Fruit fly (Drosophila melanogaster) whole organism, embryonic: ENCODE data around the gene Baldspot.

Experiments used
- ATbp ChIP-seq: fragments of 200-800 bp; sonication (Bioruptor generic); optimal IDR thresholded peaks from 2 replicates; lab custom pipeline; 2017; ENCODE audit warnings: missing biosample characterization, mild to moderate bottlenecking, missing genetic modification characterization, missing genetic modification reagents
- BtbVII ChIP-seq: fragments of 200-800 bp; sonication (Bioruptor generic); optimal IDR thresholded peaks from 3 replicates; lab custom pipeline; 2017; ENCODE audit warnings: missing biosample characterization, mild to moderate bottlenecking, missing genetic modification characterization
- CG10147 ChIP-seq: fragments of 200-800 bp; sonication (Bioruptor generic); optimal IDR thresholded peaks from 2 replicates; lab custom pipeline; 2019; ENCODE audit warnings: missing biosample characterization, mild to moderate bottlenecking, missing genetic modification characterization, moderate library complexity
- CG11696 ChIP-seq: fragments of 200-800 bp; sonication (Bioruptor generic); IDR thresholded peaks from 2 replicates; pipeline ENCODE4 v1.3.6; 2022; ENCODE audit warnings: missing biosample characterization, missing genetic modification characterization
- CG12769 ChIP-seq: fragments of 200-800 bp; sonication (Bioruptor generic); optimal IDR thresholded peaks from 2 replicates; lab custom pipeline; 2019; ENCODE audit warnings: missing biosample characterization, mild to moderate bottlenecking, missing genetic modification characterization, moderate library complexity
- CG14667 ChIP-seq: fragments of 200-800 bp; sonication (Bioruptor generic); IDR thresholded peaks from 2 replicates; pipeline ENCODE4 v1.3.6; 2022; ENCODE audit warnings: missing biosample characterization, missing genetic modification characterization
- CG14860 ChIP-seq: fragments of 200-800 bp; sonication (Bioruptor generic); IDR thresholded peaks from 3 replicates; pipeline ENCODE4 v1.3.6; 2022; ENCODE audit warnings: missing biosample characterization, missing genetic modification characterization; ENCODE audit not compliant: partially characterized antibody
- CG14965 ChIP-seq: fragments of 200-800 bp; sonication (Bioruptor generic); optimal IDR thresholded peaks from 2 replicates; lab custom pipeline; 2016; ENCODE audit warnings: missing biosample characterization, missing genetic modification characterization, borderline replicate concordance
- CG17385 ChIP-seq: fragments of 200-800 bp; sonication (Bioruptor generic); optimal IDR thresholded peaks from 3 replicates; lab custom pipeline; 2018; ENCODE audit warnings: missing biosample characterization, mild to moderate bottlenecking, missing genetic modification characterization
- CG2129 ChIP-seq: fragments of 200-800 bp; sonication (Bioruptor generic); IDR thresholded peaks from 2 replicates; pipeline ENCODE4 v1.3.6; 2022; ENCODE audit warnings: missing biosample characterization, missing genetic modification characterization; ENCODE audit not compliant: partially characterized antibody
- CG2875 ChIP-seq: fragments of 200-800 bp; sonication (Bioruptor generic); optimal IDR thresholded peaks from 2 replicates; lab custom pipeline; 2017; ENCODE audit warnings: missing biosample characterization, mild to moderate bottlenecking, missing genetic modification characterization, missing genetic modification reagents
- CG30403 ChIP-seq: fragments of 200-800 bp; sonication (Bioruptor generic); optimal IDR thresholded peaks from 3 replicates; lab custom pipeline; 2016; ENCODE audit warnings: missing biosample characterization, missing genetic modification characterization
- CG4424 ChIP-seq: fragments of 200-800 bp; sonication (Bioruptor generic); optimal IDR thresholded peaks from 3 replicates; lab custom pipeline; 2016; ENCODE audit warnings: missing biosample characterization, missing genetic modification characterization
- CG4707 ChIP-seq: fragments of 200-800 bp; sonication (Bioruptor generic); optimal IDR thresholded peaks from 2 replicates; lab custom pipeline; 2018; ENCODE audit warnings: missing biosample characterization, mild to moderate bottlenecking, missing genetic modification characterization, moderate library complexity
- Dbx ChIP-seq: fragments of 200-800 bp; sonication (Bioruptor generic); IDR thresholded peaks from 3 replicates; pipeline ENCODE4 v1.3.6; 2022; ENCODE audit warnings: missing biosample characterization, missing genetic modification characterization
- Dip2 ChIP-seq: fragments of 200-800 bp; sonication (Bioruptor generic); IDR thresholded peaks from 2 replicates; pipeline ENCODE4 v1.3.6; 2022; ENCODE audit warnings: missing biosample characterization, missing genetic modification characterization
- Dp ChIP-seq: fragments of 200-800 bp; sonication (Bioruptor generic); optimal IDR thresholded peaks from 2 replicates; lab custom pipeline; 2018; ENCODE audit warnings: missing biosample characterization, mild to moderate bottlenecking, missing genetic modification characterization, moderate library complexity
- Eip74EF ChIP-seq, 2 experiments: fragments of 200-800 bp in 1 of 2; fragments of >200 bp in 1 of 2; sonication (Bioruptor generic) in 1 of 2; optimal IDR thresholded peaks; 2 replicates each; lab custom pipeline; 2017 to 2019; ENCODE audit warnings: missing biosample characterization in 2 of 2, missing genetic modification characterization in 2 of 2, mild to moderate bottlenecking in 1 of 2, moderate library complexity in 1 of 2
- Ets65A ChIP-seq: fragments of 200-800 bp; sonication (Bioruptor generic); peaks from one replicate; lab custom pipeline; 2016; ENCODE audit warnings: missing biosample characterization, missing genetic modification characterization
- HLH4C ChIP-seq: fragments of 200-800 bp; sonication (Bioruptor generic); IDR thresholded peaks from 3 replicates; pipeline ENCODE4 v1.3.6; 2022; ENCODE audit warnings: missing biosample characterization, missing genetic modification characterization; ENCODE audit not compliant: partially characterized antibody
- HmgZ ChIP-seq: fragments of 200-800 bp; sonication (Bioruptor generic); optimal IDR thresholded peaks from 2 replicates; lab custom pipeline; 2018; ENCODE audit warnings: missing biosample characterization, mild to moderate bottlenecking, missing genetic modification characterization
- Hmr ChIP-seq: fragments of 200-800 bp; sonication (Bioruptor generic); optimal IDR thresholded peaks from 3 replicates; lab custom pipeline; 2017; ENCODE audit warnings: mild to moderate bottlenecking, missing biosample characterization, missing genetic modification reagents, missing genetic modification characterization
- Lim3 ChIP-seq: fragments of 200-800 bp; sonication (Bioruptor generic); IDR thresholded peaks from 2 replicates; pipeline ENCODE4 v1.3.6; 2022; ENCODE audit warnings: missing biosample characterization, missing genetic modification characterization
- Mes4 ChIP-seq: fragments of 200-800 bp; sonication (Bioruptor generic); optimal IDR thresholded peaks from 2 replicates; lab custom pipeline; 2016; ENCODE audit warnings: missing biosample characterization, missing genetic modification characterization
- NC2α ChIP-seq: fragments of 200-800 bp; sonication (Bioruptor generic); optimal IDR thresholded peaks from 2 replicates; lab custom pipeline; 2016; ENCODE audit warnings: missing biosample characterization, missing genetic modification characterization
- NFAT ChIP-seq: fragments of 200-800 bp; sonication (Bioruptor generic); IDR thresholded peaks from 2 replicates; pipeline ENCODE4 v1.3.6; 2022; ENCODE audit warnings: missing biosample characterization, missing genetic modification characterization
- Oli ChIP-seq: fragments of 200-800 bp; sonication (Bioruptor generic); optimal IDR thresholded peaks from 2 replicates; lab custom pipeline; 2018; ENCODE audit warnings: missing biosample characterization, mild to moderate bottlenecking, missing genetic modification characterization, moderate library complexity
- Six4 ChIP-seq: fragments of 200-800 bp; sonication (Bioruptor generic); optimal IDR thresholded peaks from 2 replicates; lab custom pipeline; 2016; ENCODE audit warnings: missing biosample characterization, missing genetic modification characterization
- Sry-δ ChIP-seq: fragments of 200-800 bp; sonication (Bioruptor generic); optimal IDR thresholded peaks from 2 replicates; lab custom pipeline; 2016; ENCODE audit warnings: missing biosample characterization, missing genetic modification characterization
- Trl ChIP-seq, 3 experiments: fragments of >200 bp in 2 of 3; fragments of 200-800 bp in 1 of 3; sonication (Bioruptor generic) in 1 of 3; optimal IDR thresholded peaks; 2 replicates in 1 of 3; 3 replicates in 2 of 3; lab custom pipeline; 2016 to 2017; ENCODE audit warnings: missing biosample characterization in 1 of 3, missing genetic modification characterization in 1 of 3
- abd-A ChIP-seq: fragments of 200-800 bp; sonication (Bioruptor generic); optimal IDR thresholded peaks from 3 replicates; lab custom pipeline; 2019; ENCODE audit warnings: missing biosample characterization, mild to moderate bottlenecking, missing genetic modification characterization, moderate library complexity
- ato ChIP-seq: fragments of 200-800 bp; sonication (Bioruptor generic); IDR thresholded peaks from 2 replicates; pipeline ENCODE4 v1.3.6; 2022; ENCODE audit warnings: missing biosample characterization, missing genetic modification characterization; ENCODE audit not compliant: partially characterized antibody
- bbx ChIP-seq: fragments of 200-800 bp; sonication (Bioruptor generic); IDR thresholded peaks from 2 replicates; pipeline ENCODE4 v1.3.6; 2022; ENCODE audit warnings: missing biosample characterization, missing genetic modification characterization; ENCODE audit not compliant: partially characterized antibody
- bsh ChIP-seq, 2 experiments: fragments of 200-800 bp; sonication (Bioruptor generic); optimal IDR thresholded peaks; 2 replicates each; lab custom pipeline; 2017 to 2018; ENCODE audit warnings: mild to moderate bottlenecking in 2 of 2, missing biosample characterization in 2 of 2, missing genetic modification characterization in 2 of 2, moderate library complexity in 1 of 2
- crp ChIP-seq, 2 experiments: fragments of 200-800 bp; sonication (Bioruptor generic); optimal IDR thresholded peaks; 2 replicates in 1 of 2; 3 replicates in 1 of 2; lab custom pipeline; 2017; ENCODE audit warnings: missing biosample characterization in 2 of 2, missing genetic modification characterization in 2 of 2, mild to moderate bottlenecking in 1 of 2, moderate library complexity in 1 of 2
- dan ChIP-seq: fragments of 200-800 bp; sonication (Bioruptor generic); IDR thresholded peaks from 2 replicates; pipeline ENCODE4 v1.3.6; 2022; ENCODE audit warnings: missing biosample characterization, missing genetic modification characterization
- fd96Cb ChIP-seq: fragments of 200-800 bp; sonication (Bioruptor generic); optimal IDR thresholded peaks from 2 replicates; lab custom pipeline; 2018; ENCODE audit warnings: missing biosample characterization, mild to moderate bottlenecking, missing genetic modification characterization, moderate library complexity
- grn ChIP-seq: fragments of 200-800 bp; sonication (Bioruptor generic); optimal IDR thresholded peaks from 3 replicates; lab custom pipeline; 2017; ENCODE audit warnings: missing biosample characterization, missing genetic modification characterization
- inv ChIP-seq: fragments of 200-800 bp; sonication (Bioruptor generic); IDR thresholded peaks from 2 replicates; pipeline ENCODE4 v1.3.6; 2022; ENCODE audit warnings: missing biosample characterization, missing genetic modification characterization; ENCODE audit not compliant: partially characterized antibody
- jing ChIP-seq: fragments of 200-800 bp; sonication (Bioruptor generic); optimal IDR thresholded peaks from 2 replicates; lab custom pipeline; 2018; ENCODE audit warnings: missing biosample characterization, mild to moderate bottlenecking, missing genetic modification characterization
- nerfin-1 ChIP-seq: fragments of 200-800 bp; sonication (Bioruptor generic); optimal IDR thresholded peaks from 3 replicates; lab custom pipeline; 2019; ENCODE audit warnings: missing biosample characterization, mild to moderate bottlenecking, missing genetic modification characterization, moderate library complexity
- otp ChIP-seq: fragments of 200-800 bp; sonication (Bioruptor generic); IDR thresholded peaks from 3 replicates; pipeline ENCODE4, ENCODE4 v1.3.6; 2022; ENCODE audit warnings: missing biosample characterization, missing genetic modification characterization
- pfk ChIP-seq: fragments of 200-800 bp; sonication (Bioruptor generic); optimal IDR thresholded peaks from 2 replicates; lab custom pipeline; 2018; ENCODE audit warnings: missing biosample characterization, mild to moderate bottlenecking, missing genetic modification characterization, moderate library complexity
- psq ChIP-seq: fragments of 200-800 bp; sonication (Bioruptor generic); optimal IDR thresholded peaks from 2 replicates; lab custom pipeline; 2017; ENCODE audit warnings: missing biosample characterization, missing genetic modification characterization
- rib ChIP-seq: fragments of 200-800 bp; sonication (Bioruptor generic); IDR thresholded peaks from 2 replicates; pipeline ENCODE4 v1.3.6; 2022; ENCODE audit warnings: missing biosample characterization, missing genetic modification characterization
- scrt ChIP-seq: fragments of 200-800 bp; sonication (Bioruptor generic); optimal IDR thresholded peaks from 2 replicates; lab custom pipeline; 2018; ENCODE audit warnings: missing biosample characterization, mild to moderate bottlenecking, missing genetic modification characterization, moderate library complexity
- shn ChIP-seq: fragments of 200-800 bp; sonication (Bioruptor generic); optimal IDR thresholded peaks from 3 replicates; lab custom pipeline; 2016; ENCODE audit warnings: missing biosample characterization, missing genetic modification characterization
- tna ChIP-seq: fragments of 200-800 bp; sonication (Bioruptor generic); IDR thresholded peaks from 2 replicates; pipeline ENCODE4 v1.3.6; 2022; ENCODE audit warnings: missing biosample characterization, missing genetic modification characterization; ENCODE audit not compliant: partially characterized antibody
- vnd ChIP-seq: fragments of 200-800 bp; sonication (Bioruptor generic); IDR thresholded peaks from 3 replicates; pipeline ENCODE4 v1.3.6; 2022; ENCODE audit warnings: missing biosample characterization, missing genetic modification characterization; ENCODE audit not compliant: partially characterized antibody

Baldspot gene

DNA sequence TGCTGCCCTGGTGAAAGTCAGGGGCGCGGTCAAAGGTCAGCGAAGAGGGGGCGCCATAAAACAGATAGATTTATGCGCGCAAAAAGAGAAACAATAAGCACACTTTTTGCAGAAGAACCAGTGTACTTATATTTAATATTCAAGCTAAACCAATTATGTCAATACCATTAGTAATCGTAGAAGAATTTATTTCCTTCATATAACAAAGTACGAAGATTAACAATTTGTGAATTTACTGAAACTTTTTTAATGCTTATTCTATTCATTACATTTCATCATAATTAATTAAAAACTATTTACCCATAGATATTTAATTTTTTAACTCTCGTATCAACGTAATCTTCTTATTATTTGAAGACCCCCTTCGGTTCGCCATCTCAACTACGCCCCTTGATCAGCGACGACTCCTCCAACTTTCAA is 19.3 kb downstream of the Baldspot start (continued):
- TF ChIP-seq fd96Cb, result peak; percentile 73
- 0 out of 2 replicates have a peak, but pooled peaks have one; percentile 40 for TF ChIP-seq CG14667 (GFP tag; lab: Robert Waterston, UW)
- TF ChIP-seq nerfin-1 (tag; lab: Kevin White, UChicago), result peak; percentile 70
- no peak for TF ChIP-seq CG2129
- TF ChIP-seq vnd (GFP tag; lab: Robert Waterston, UW), result no peak
- TF ChIP-seq ato (GFP tag; lab: Robert Waterston, UW), result no peak
- peak in 1 of 2 experiments; percentile 69 for TF ChIP-seq Eip74EF (GFP tag; optimal IDR thresholded peaks at IDR 0.05; lab: Kevin White, UChicago)
- TF ChIP-seq Dp (GFP tag; lab: Kevin White, UChicago), result no peak
- TF ChIP-seq CG14965 (GFP tag; lab: Kevin White, UChicago), result no peak
- TF ChIP-seq CG10147 (GFP tag; lab: Kevin White, UChicago), result peak; percentile 2
- no peak for TF ChIP-seq shn
- no peak for TF ChIP-seq Dip2 (GFP tag; lab: Robert Waterston, UW)
- TF ChIP-seq CG17385 (GFP tag; lab: Kevin White, UChicago), result peak; percentile 48
- TF ChIP-seq pfk (GFP tag; lab: Kevin White, UChicago), result no peak
- TF ChIP-seq Sry-δ (GFP tag; lab: Kevin White, UChicago), result no peak
- TF ChIP-seq Dbx (GFP tag; lab: Robert Waterston, UW), result no peak
- TF ChIP-seq CG4707, result peak; percentile 14
- TF ChIP-seq grn (GFP tag; lab: Kevin White, UChicago), result no peak
- no peak for TF ChIP-seq NC2α (GFP tag; lab: Kevin White, UChicago)
- TF ChIP-seq CG14860 (GFP tag; lab: Robert Waterston, UW), result no peak
- TF ChIP-seq Hmr (GFP tag; lab: Kevin White, UChicago), result no peak
- no peak for TF ChIP-seq bbx (GFP tag; lab: Robert Waterston, UW)
- no peak for TF ChIP-seq otp (GFP tag; lab: Robert Waterston, UW)
- TF ChIP-seq scrt (GFP tag; lab: Kevin White, UChicago), result no peak
- peak; percentile 22 for TF ChIP-seq jing (GFP tag; lab: Kevin White, UChicago)
- no peak for TF ChIP-seq Ets65A (GFP tag; lab: Kevin White, UChicago)
- no peak for TF ChIP-seq Mes4 (GFP tag; lab: Kevin White, UChicago)
- no peak for TF ChIP-seq HmgZ (tag; lab: Kevin White, UChicago)
- TF ChIP-seq dan (GFP tag; lab: Robert Waterston, UW), result no peak
- peak; percentile 63 to 75 for TF ChIP-seq bsh (GFP tag; optimal IDR thresholded peaks at IDR 0.05; lab: Kevin White, UChicago)
- TF ChIP-seq tna, result no peak
- no peak for TF ChIP-seq abd-A (tag; lab: Kevin White, UChicago)
- no peak for TF ChIP-seq CG11696
- TF ChIP-seq Oli, result peak; percentile 76
- no peak for TF ChIP-seq inv (GFP tag; lab: Robert Waterston, UW)
- peak; percentile 81 for TF ChIP-seq CG30403 (GFP tag; lab: Kevin White, UChicago)
- TF ChIP-seq psq (GFP tag; lab: Kevin White, UChicago), result no peak
- TF ChIP-seq Lim3 (GFP tag; lab: Robert Waterston, UW), result no peak
- peak; percentile 71 for TF ChIP-seq CG4424 (GFP tag; lab: Kevin White, UChicago)
- no peak for TF ChIP-seq HLH4C (GFP tag; lab: Robert Waterston, UW)
- TF ChIP-seq CG2875 (GFP tag; lab: Kevin White, UChicago), result peak; percentile 63
- TF ChIP-seq NFAT (GFP tag; lab: Robert Waterston, UW), result no peak
- no peak for TF ChIP-seq rib
- peak; percentile 47 for TF ChIP-seq Six4 (GFP tag; lab: Kevin White, UChicago)
- TF ChIP-seq ATbp (GFP tag; lab: Kevin White, UChicago), result peak; percentile 74
- TF ChIP-seq CG12769 (tag; lab: Kevin White, UChicago), result no peak
- no peak for TF ChIP-seq BtbVII (GFP tag; lab: Kevin White, UChicago)
- TF ChIP-seq Trl (optimal IDR thresholded peaks at IDR 0.05; lab: Kevin White, UChicago), result no peak
- peak; percentile 19 for TF ChIP-seq Trl (GFP tag; optimal IDR thresholded peaks at IDR 0.05; lab: Kevin White, UChicago)
- no peak for TF ChIP-seq crp (GFP tag; optimal IDR thresholded peaks at IDR 0.05; lab: Kevin White, UChicago)
